Worm (Caenorhabditis elegans) whole organism, midembryonic: ENCODE measurements around the gene golg-2.

Experiments used
- T22C8.4 ChIP-seq: fragments of 200-800 bp; sonication (Bioruptor generic); IDR thresholded peaks from 2 replicates; pipeline ENCODE4 v1.3.6; 2022; ENCODE audit warnings: missing genetic modification characterization, missing compliant biosample characterization
- cog-1 ChIP-seq: sonication (generic microtip); optimal IDR thresholded peaks from 2 replicates; lab custom pipeline; 2016; ENCODE audit warnings: missing genetic modification characterization, missing compliant biosample characterization
- flt-1 ChIP-seq: fragments of 200-800 bp; sonication (Bioruptor generic); IDR thresholded peaks from 2 replicates; pipeline ENCODE4 v1.3.6; 2022; ENCODE audit warnings: missing genetic modification characterization, missing compliant biosample characterization
- med-1 ChIP-seq: sonication (generic microtip); optimal IDR thresholded peaks from 2 replicates; lab custom pipeline; 2017; ENCODE audit warnings: missing genetic modification characterization, mild to moderate bottlenecking, missing compliant biosample characterization, antibody characterized with exemption, missing genetic modification reagents; ENCODE audit not compliant: insufficient read depth
- ref-1 ChIP-seq: fragments of 200-800 bp; sonication (Bioruptor generic); conservative IDR thresholded peaks from 2 replicates; pipeline ENCODE4 v1.3.6; 2022; ENCODE audit warnings: missing genetic modification reagents, missing genetic modification characterization, missing compliant biosample characterization
- tab-1 ChIP-seq: fragments of 200-800 bp; sonication (Bioruptor generic); IDR thresholded peaks from 2 replicates; pipeline ENCODE4 v1.3.6; 2022; ENCODE audit warnings: missing genetic modification characterization, missing compliant biosample characterization
- ztf-29 ChIP-seq: fragments of 200-800 bp; sonication (Bioruptor generic); IDR thresholded peaks from 2 replicates; pipeline ENCODE4 v1.3.6; 2022; ENCODE audit warnings: missing genetic modification reagents, missing genetic modification characterization, missing compliant biosample characterization

DNA sequence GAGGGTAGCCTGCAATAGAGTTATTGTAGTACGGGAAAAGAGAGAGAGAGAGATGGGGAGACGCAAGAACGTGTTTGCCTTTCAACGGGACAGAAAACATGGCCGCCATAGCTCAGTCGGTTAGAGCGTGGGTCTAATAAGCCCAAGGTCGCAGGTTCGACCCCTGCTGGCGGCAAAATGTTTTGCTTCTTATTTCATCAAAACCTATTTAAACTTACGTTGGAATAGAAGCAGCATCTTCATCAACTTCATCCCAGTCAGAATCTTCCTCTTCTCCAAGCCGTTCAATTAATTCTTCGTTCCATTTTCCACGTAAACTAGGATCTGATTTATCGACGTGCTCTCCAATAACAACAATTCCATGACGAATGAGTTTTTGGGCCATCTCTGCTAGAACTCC, 7.2 kb downstream of the golg-2 start:
- TF ChIP-seq ztf-29 (GFP tag; lab: Robert Waterston, UW) (peak; percentile 99), cog-1 (tag; lab: Kevin White, UChicago) (peak; percentile 95), T22C8.4 (GFP tag; lab: Robert Waterston, UW) (peak; percentile 95), tab-1 (GFP tag; lab: Robert Waterston, UW) (peak; percentile 97), flt-1 (peak; percentile 97), med-1 (GFP tag; lab: Kevin White, UChicago) (peak; percentile 74), ref-1 (GFP tag; lab: Robert Waterston, UW) (peak; percentile 93)
